Worm (Caenorhabditis elegans) whole organism, L1 larva: ENCODE results near the gene col-181.

ENCODE experiments used
- C04F5.9 ChIP-seq: sonication (generic microtip); optimal IDR thresholded peaks from 2 replicates; lab custom pipeline; 2016; ENCODE audit warnings: missing genetic modification characterization, missing compliant biosample characterization
- F16B12.6 ChIP-seq: fragments of 150-350 bp; optimal IDR thresholded peaks from 2 replicates; lab custom pipeline; 2014; ENCODE audit warnings: missing biosample characterization, missing genetic modification characterization
- alr-1 ChIP-seq: fragments of 200-800 bp; sonication (Bioruptor generic); optimal IDR thresholded peaks from 2 replicates; lab custom pipeline; 2018; ENCODE audit warnings: borderline replicate concordance, mild to moderate bottlenecking, missing genetic modification characterization, missing compliant biosample characterization
- ceh-63 ChIP-seq: fragments of 200-800 bp; sonication (Bioruptor generic); optimal IDR thresholded peaks from 2 replicates; lab custom pipeline; 2018; ENCODE audit warnings: mild to moderate bottlenecking, missing genetic modification characterization, missing compliant biosample characterization
- ceh-8 ChIP-seq: fragments of 200-800 bp; sonication (Bioruptor generic); optimal IDR thresholded peaks from 2 replicates; lab custom pipeline; 2018; ENCODE audit warnings: mild to moderate bottlenecking, missing genetic modification characterization, moderate library complexity, missing compliant biosample characterization
- ceh-82 ChIP-seq, 3 experiments: fragments of 150-350 bp in 1 of 3; sonication (generic microtip) in 2 of 3; optimal IDR thresholded peaks; 2 replicates each; lab custom pipeline; 2014 to 2017; ENCODE audit warnings: missing biosample characterization in 3 of 3, missing genetic modification characterization in 3 of 3
- ceh-90 ChIP-seq: sonication (generic microtip); optimal IDR thresholded peaks from 2 replicates; lab custom pipeline; 2016; ENCODE audit warnings: missing genetic modification characterization, missing compliant biosample characterization
- ces-1 ChIP-seq: fragments of 150-350 bp; optimal IDR thresholded peaks from 2 replicates; lab custom pipeline; 2014; ENCODE audit warnings: missing biosample characterization, missing genetic modification reagents, missing genetic modification characterization
- dsc-1 ChIP-seq: sonication (generic microtip); optimal IDR thresholded peaks from 2 replicates; lab custom pipeline; 2016; ENCODE audit warnings: mild to moderate bottlenecking, missing genetic modification characterization, missing compliant biosample characterization
- fkh-10 ChIP-seq: sonication (generic microtip); optimal IDR thresholded peaks from 2 replicates; lab custom pipeline; 2017; ENCODE audit warnings: missing biosample characterization, missing genetic modification reagents, missing genetic modification characterization
- fkh-8 ChIP-seq: sonication (generic microtip); optimal IDR thresholded peaks from 2 replicates; lab custom pipeline; 2016; ENCODE audit warnings: mild to moderate bottlenecking, missing genetic modification characterization, missing compliant biosample characterization
- fos-1 ChIP-seq: fragments of 150-350 bp; optimal IDR thresholded peaks from 2 replicates; lab custom pipeline; 2014; ENCODE audit warnings: missing biosample characterization, missing genetic modification characterization
- hpl-2 ChIP-seq: fragments of 150-350 bp; optimal IDR thresholded peaks from 2 replicates; lab custom pipeline; 2014; ENCODE audit warnings: missing biosample characterization, missing genetic modification reagents, missing genetic modification characterization
- lin-14 ChIP-seq: fragments of 200-800 bp; sonication (Bioruptor generic); optimal IDR thresholded peaks from 2 replicates; lab custom pipeline; 2018; ENCODE audit warnings: mild to moderate bottlenecking, missing genetic modification characterization, moderate library complexity, missing compliant biosample characterization
- nhr-11 ChIP-seq: fragments of 150-350 bp; optimal IDR thresholded peaks from 2 replicates; lab custom pipeline; 2014; ENCODE audit warnings: missing biosample characterization, missing genetic modification characterization
- nhr-71 ChIP-seq: sonication (generic microtip); optimal IDR thresholded peaks from 2 replicates; lab custom pipeline; 2016; ENCODE audit warnings: mild to moderate bottlenecking, missing genetic modification characterization, moderate library complexity, missing compliant biosample characterization
- nhr-77 ChIP-seq: fragments of 150-350 bp; optimal IDR thresholded peaks from 2 replicates; lab custom pipeline; 2014; ENCODE audit warnings: missing biosample characterization, missing genetic modification characterization
- nhr-84 ChIP-seq: sonication (generic microtip); optimal IDR thresholded peaks from 2 replicates; lab custom pipeline; 2017; ENCODE audit warnings: missing biosample characterization, missing genetic modification characterization
- nhr-85 ChIP-seq: sonication (generic microtip); peaks from one replicate; lab custom pipeline; 2016; ENCODE audit warnings: missing genetic modification characterization, inconsistent platforms, missing compliant biosample characterization
- pag-3 ChIP-seq: sonication (generic microtip); optimal IDR thresholded peaks from 2 replicates; lab custom pipeline; 2017; ENCODE audit warnings: missing genetic modification characterization, mild to moderate bottlenecking, missing compliant biosample characterization, antibody characterized with exemption, borderline replicate concordance; ENCODE audit not compliant: insufficient read depth
- snu-23 ChIP-seq: sonication (generic microtip); optimal IDR thresholded peaks from 2 replicates; lab custom pipeline; 2016; ENCODE audit warnings: missing genetic modification characterization, missing compliant biosample characterization
- sptf-1 ChIP-seq: fragments of 150-350 bp; optimal IDR thresholded peaks from 2 replicates; lab custom pipeline; 2014; ENCODE audit warnings: missing biosample characterization, missing genetic modification characterization
- sup-37 ChIP-seq: fragments of 200-800 bp; sonication (Bioruptor generic); optimal IDR thresholded peaks from 2 replicates; lab custom pipeline; 2018; ENCODE audit warnings: mild to moderate bottlenecking, missing genetic modification characterization, missing compliant biosample characterization
- tbx-2 ChIP-seq: sonication (generic microtip); optimal IDR thresholded peaks from 2 replicates; lab custom pipeline; 2016; ENCODE audit warnings: missing genetic modification characterization, missing compliant biosample characterization
- unc-86 ChIP-seq: sonication (generic microtip); optimal IDR thresholded peaks from 2 replicates; lab custom pipeline; 2016; ENCODE audit warnings: missing genetic modification characterization, missing compliant biosample characterization
- vab-15 ChIP-seq: sonication (generic microtip); optimal IDR thresholded peaks from 2 replicates; lab custom pipeline; 2017; ENCODE audit warnings: missing genotype, mild to moderate bottlenecking, missing genetic modification characterization, missing compliant biosample characterization
- zip-4 ChIP-seq: fragments of 200-800 bp; sonication (Bioruptor generic); optimal IDR thresholded peaks from 2 replicates; lab custom pipeline; 2018; ENCODE audit warnings: mild to moderate bottlenecking, missing genetic modification characterization, moderate library complexity, missing compliant biosample characterization
- ztf-11 ChIP-seq, 2 experiments: sonication (generic microtip); optimal IDR thresholded peaks; 2 replicates each; lab custom pipeline; 2016 to 2017; ENCODE audit warnings: missing genetic modification characterization in 2 of 2, missing biosample characterization in 1 of 2, missing compliant biosample characterization in 1 of 2

The col-181 gene

ce11 chrX:12080581-12081162 lies 24.1 kb upstream of the col-181 start (continued):
- TF ChIP-seq fos-1 (tag; lab: Kevin White, UChicago) (no peak), ceh-63 (GFP tag; lab: Kevin White, UChicago) (no peak), ces-1 (GFP tag; lab: Kevin White, UChicago) (no peak), sup-37 (no peak), snu-23 (GFP tag; lab: Kevin White, UChicago) (peak; percentile 25), nhr-71 (tag; lab: Kevin White, UChicago) (peak; percentile 37), ceh-82 (tag; optimal IDR thresholded peaks at IDR 0.05; lab: Kevin White, UChicago) (peak in 2 of 3 experiments; percentile 15 to 21)

ce11 chrX:12081250-12081649 lies 23.5 kb upstream of the col-181 start:
- TF ChIP-seq F16B12.6 (tag; lab: Kevin White, UChicago), result no peak
- TF ChIP-seq alr-1 (tag; lab: Kevin White, UChicago), result no peak
- TF ChIP-seq nhr-77 (tag; lab: Kevin White, UChicago), result no peak

DNA sequence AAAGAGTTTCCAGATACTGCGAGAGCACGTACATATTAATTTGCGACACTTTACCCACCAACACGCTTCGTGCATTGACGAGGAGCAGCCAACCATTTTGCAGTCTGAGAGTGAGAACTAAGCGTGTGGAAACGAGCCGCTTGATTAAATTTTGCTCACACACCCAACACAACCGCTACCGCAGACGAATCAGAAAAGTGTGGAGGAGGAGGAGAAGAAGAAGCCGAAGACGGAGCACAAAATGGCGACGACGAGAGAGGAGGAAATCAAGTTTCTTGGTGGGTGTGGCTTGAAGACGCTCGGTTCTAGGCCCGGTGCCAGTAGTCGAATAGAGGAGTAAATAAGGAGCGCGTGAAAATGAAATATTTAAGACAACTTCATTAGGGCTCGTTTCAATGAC lies 21.9 kb upstream of the col-181 start:
- TF ChIP-seq fkh-10 (GFP tag; lab: Kevin White, UChicago), result peak; percentile 60
- TF ChIP-seq nhr-11 (tag; lab: Kevin White, UChicago), result no peak
- TF ChIP-seq fkh-8, result peak; percentile 66
- peak; percentile 13 for TF ChIP-seq unc-86 (tag; lab: Kevin White, UChicago)
- peak; percentile 25 for TF ChIP-seq dsc-1 (tag; lab: Kevin White, UChicago)
- TF ChIP-seq C04F5.9 (tag; lab: Kevin White, UChicago), result no peak
- no peak for TF ChIP-seq hpl-2
- TF ChIP-seq sptf-1 (tag; lab: Kevin White, UChicago), result no peak
- peak; percentile 17 for TF ChIP-seq ceh-63 (GFP tag; lab: Kevin White, UChicago)
- peak; percentile 62 for TF ChIP-seq lin-14 (GFP tag; lab: Kevin White, UChicago)
- peak; percentile 79 for TF ChIP-seq ces-1 (GFP tag; lab: Kevin White, UChicago)
- TF ChIP-seq, all 84 proteins: peak for 7

- TF ChIP-seq dsc-1 (tag; lab: Kevin White, UChicago) (peak; percentile 14), ztf-11 (tag; optimal IDR thresholded peaks at IDR 0.05; lab: Kevin White, UChicago) (peak in 1 of 2 experiments; percentile 5), fos-1 (tag; lab: Kevin White, UChicago) (no peak), ceh-82 (tag; optimal IDR thresholded peaks at IDR 0.05; lab: Kevin White, UChicago) (no peak)
These were observed 18.4 kb upstream of the col-181 start for ce11 chrX:12086297-12086696.

DNA sequence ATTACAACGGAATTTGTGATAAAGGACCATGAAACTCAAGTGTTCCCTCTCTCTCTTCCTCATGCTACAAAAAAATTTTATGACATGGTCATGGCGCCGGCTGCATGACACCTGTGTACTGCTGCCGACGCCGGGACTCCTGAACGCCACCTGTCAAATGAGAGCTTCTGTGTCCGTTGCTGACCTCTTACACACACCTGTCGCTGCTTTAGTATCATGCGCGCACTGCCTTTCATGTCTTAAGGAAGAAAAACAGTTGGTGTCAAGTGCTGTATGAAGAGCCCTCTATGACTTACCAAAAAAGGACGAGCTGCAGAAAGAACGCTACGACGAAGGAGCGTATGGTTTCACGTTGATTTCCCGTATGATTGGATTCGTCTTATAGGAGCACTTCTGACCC lies 12.1 kb upstream of the col-181 start:
- TF ChIP-seq ztf-11 (tag; optimal IDR thresholded peaks at IDR 0.05; lab: Kevin White, UChicago) (peak in 1 of 2 experiments; percentile 46), vab-15 (tag; lab: Kevin White, UChicago) (no peak)

ce11 chrX:12093043-12093442 lies 11.7 kb upstream of the col-181 start, which contains the start of gene W03G11.4:
Gene W03G11.4 (minus strand): TSS chrX:12093143.
- no peak for TF ChIP-seq snu-23 (GFP tag; lab: Kevin White, UChicago)
- TF ChIP-seq nhr-85, result peak; percentile 22

ce11 chrX:12093992-12094391 lies 10.7 kb upstream of the col-181 start:
- no peak for TF ChIP-seq ceh-90 (tag; lab: Kevin White, UChicago)
- no peak for TF ChIP-seq F16B12.6 (tag; lab: Kevin White, UChicago)
- no peak for TF ChIP-seq ceh-82 (tag; optimal IDR thresholded peaks at IDR 0.05; lab: Kevin White, UChicago)
- TF ChIP-seq ceh-8 (GFP tag; lab: Kevin White, UChicago), result no peak
- no peak for TF ChIP-seq nhr-84 (tag; lab: Kevin White, UChicago)
- no peak for TF ChIP-seq tbx-2 (tag; lab: Kevin White, UChicago)
- TF ChIP-seq pag-3 (tag; lab: Kevin White, UChicago), result no peak
- TF ChIP-seq zip-4 (GFP tag; lab: Kevin White, UChicago), result no peak
